Fruit fly (Drosophila melanogaster): ENCODE data around the gene RpS5b.

DNA sequence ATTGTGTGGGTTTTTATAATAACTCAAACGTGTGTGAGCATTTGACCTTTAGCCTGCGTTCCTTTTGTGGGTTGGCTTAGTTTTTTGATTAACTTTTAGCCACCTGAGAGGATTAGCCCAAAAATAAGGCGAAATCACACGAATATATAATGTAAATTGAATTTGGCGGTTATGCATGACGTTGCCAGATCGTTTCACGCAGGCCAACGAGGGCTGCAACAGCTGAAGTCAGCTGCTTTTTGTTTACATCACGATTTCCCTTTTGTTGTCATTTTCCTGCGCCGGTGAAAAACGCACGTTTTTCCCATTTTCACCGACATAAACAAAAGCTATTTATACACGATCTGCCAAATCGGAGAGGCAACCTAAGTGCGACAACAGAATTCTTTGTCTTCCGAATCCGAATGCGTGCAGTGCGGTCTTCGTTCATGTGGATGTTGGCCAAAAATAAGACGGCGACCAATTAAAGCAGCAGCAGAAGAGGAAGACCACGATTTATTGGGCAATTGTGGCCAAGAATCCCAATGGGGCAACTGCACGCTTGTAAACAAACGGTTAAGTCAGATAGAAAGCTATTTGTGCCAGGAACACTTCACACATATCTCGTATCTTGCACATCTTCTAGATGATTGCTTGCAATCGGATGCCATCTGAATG is 22.0 kb downstream of the RpS5b start, which contains the start of gene CG3631:
- TF ChIP-seq CG11617 (GFP tag; optimal IDR thresholded peaks at IDR 0.05) (no peak), CG7045 (GFP tag; optimal IDR thresholded peaks at IDR 0.05) (no peak)
